Worm (Caenorhabditis elegans) whole organism, L1 larva: ENCODE results near the gene F12A10.9.
"Not testable (repeated sequence)": the region's sequence is repeated elsewhere in the genome, so short reads cannot be mapped to it uniquely, and the experiment has no call there.

Experiments
- C04F5.9 ChIP-seq: sonication (generic microtip); optimal IDR thresholded peaks from 2 replicates; lab custom pipeline; 2016; ENCODE audit warnings: missing genetic modification characterization, missing compliant biosample characterization
- C16A3.4 ChIP-seq: fragments of 150-350 bp; optimal IDR thresholded peaks from 2 replicates; lab custom pipeline; 2014; ENCODE audit warnings: missing biosample characterization, missing genetic modification characterization
- C34B4.2 ChIP-seq: sonication (generic microtip); optimal IDR thresholded peaks from 2 replicates; lab custom pipeline; 2017; ENCODE audit warnings: mild to moderate bottlenecking, missing genetic modification characterization, missing compliant biosample characterization
- Y116A8C.19 ChIP-seq: sonication (generic microtip); optimal IDR thresholded peaks from 2 replicates; lab custom pipeline; 2016; ENCODE audit warnings: missing compliant biosample characterization, missing genetic modification characterization, borderline replicate concordance
- alr-1 ChIP-seq: fragments of 200-800 bp; sonication (Bioruptor generic); optimal IDR thresholded peaks from 2 replicates; lab custom pipeline; 2018; ENCODE audit warnings: borderline replicate concordance, mild to moderate bottlenecking, missing genetic modification characterization, missing compliant biosample characterization
- ama-1 ChIP-seq: fragments of 150-350 bp; optimal IDR thresholded peaks from 2 replicates; lab custom pipeline; 2014
- blmp-1 ChIP-seq: fragments of 150-350 bp; optimal IDR thresholded peaks from 2 replicates; lab custom pipeline; 2014; ENCODE audit warnings: missing biosample characterization, missing genetic modification characterization
- ceh-82 ChIP-seq, 3 experiments: fragments of 150-350 bp in 1 of 3; sonication (generic microtip) in 2 of 3; optimal IDR thresholded peaks; 2 replicates each; lab custom pipeline; 2014 to 2017; ENCODE audit warnings: missing biosample characterization in 3 of 3, missing genetic modification characterization in 3 of 3
- ceh-88 ChIP-seq: fragments of 200-800 bp; sonication (Bioruptor generic); IDR thresholded peaks from 2 replicates; pipeline ENCODE4 v1.3.6; 2022; ENCODE audit warnings: missing genetic modification characterization, missing compliant biosample characterization
- ces-1 ChIP-seq: fragments of 150-350 bp; optimal IDR thresholded peaks from 2 replicates; lab custom pipeline; 2014; ENCODE audit warnings: missing biosample characterization, missing genetic modification reagents, missing genetic modification characterization
- efl-1 ChIP-seq, 4 experiments: fragments of 150-350 bp; optimal IDR thresholded peaks in 3 of 4; peaks in 1 of 4; 1 replicate in 1 of 4; 2 replicates in 3 of 4; lab custom pipeline; 2014; ENCODE audit warnings: missing biosample characterization in 2 of 4, missing genetic modification characterization in 2 of 4, missing genetic modification reagents in 2 of 4
- efl-3 ChIP-seq: fragments of 200-800 bp; sonication (Bioruptor generic); optimal IDR thresholded peaks from 2 replicates; lab custom pipeline; 2018; ENCODE audit warnings: mild to moderate bottlenecking, missing genetic modification characterization, missing compliant biosample characterization
- elt-2 ChIP-seq: sonication (generic microtip); optimal IDR thresholded peaks from 2 replicates; lab custom pipeline; 2016; ENCODE audit warnings: missing genetic modification characterization, mild to moderate bottlenecking, inconsistent platforms, missing compliant biosample characterization, missing genetic modification reagents
- elt-3 ChIP-seq, 6 experiments: fragments of 150-350 bp in 1 of 6; sonication (generic microtip); optimal IDR thresholded peaks; 2 replicates each; lab custom pipeline; 2017 to 2018; ENCODE audit warnings: missing biosample characterization in 6 of 6, missing genetic modification characterization in 6 of 6, inconsistent platforms in 1 of 6
- ets-5 ChIP-seq: fragments of 200-800 bp; sonication (Bioruptor generic); IDR thresholded peaks from 2 replicates; pipeline ENCODE4 v1.3.6; 2022; ENCODE audit warnings: missing genetic modification characterization, missing compliant biosample characterization
- fkh-10 ChIP-seq: sonication (generic microtip); optimal IDR thresholded peaks from 2 replicates; lab custom pipeline; 2017; ENCODE audit warnings: missing biosample characterization, missing genetic modification reagents, missing genetic modification characterization
- fkh-4 ChIP-seq: sonication (generic microtip); optimal IDR thresholded peaks from 2 replicates; lab custom pipeline; 2016; ENCODE audit warnings: missing compliant biosample characterization, missing genetic modification characterization, borderline replicate concordance
- fkh-8 ChIP-seq: sonication (generic microtip); optimal IDR thresholded peaks from 2 replicates; lab custom pipeline; 2016; ENCODE audit warnings: mild to moderate bottlenecking, missing genetic modification characterization, missing compliant biosample characterization
- irx-1 ChIP-seq: sonication (generic microtip); optimal IDR thresholded peaks from 2 replicates; lab custom pipeline; 2016; ENCODE audit warnings: missing genetic modification characterization, missing compliant biosample characterization
- lin-13 ChIP-seq: fragments of 150-350 bp; optimal IDR thresholded peaks from 2 replicates; lab custom pipeline; 2014; ENCODE audit warnings: missing biosample characterization, missing genetic modification reagents, missing genetic modification characterization
- lin-15B ChIP-seq: fragments of 150-350 bp; sonication (generic microtip); optimal IDR thresholded peaks from 3 replicates; lab custom pipeline; 2014; ENCODE audit warnings: missing biosample characterization, missing genetic modification characterization
- lin-35 ChIP-seq, 2 experiments: fragments of 150-350 bp; optimal IDR thresholded peaks; 2 replicates each; lab custom pipeline; 2014; ENCODE audit warnings: missing biosample characterization in 2 of 2, missing genetic modification characterization in 2 of 2, missing genetic modification reagents in 2 of 2
- lir-3 ChIP-seq: sonication (generic microtip); optimal IDR thresholded peaks from 2 replicates; lab custom pipeline; 2016; ENCODE audit warnings: mild to moderate bottlenecking, missing genetic modification characterization, moderate library complexity, missing compliant biosample characterization; ENCODE audit not compliant: poor library complexity
- mab-9 ChIP-seq: fragments of 200-800 bp; sonication (Bioruptor generic); IDR thresholded peaks from 2 replicates; pipeline ENCODE4 v1.3.6; 2022; ENCODE audit warnings: missing genetic modification reagents, missing genetic modification characterization, missing compliant biosample characterization
- mep-1 ChIP-seq: fragments of 150-350 bp; optimal IDR thresholded peaks from 2 replicates; lab custom pipeline; 2014; ENCODE audit warnings: missing biosample characterization, missing genetic modification characterization
- nhr-11 ChIP-seq: fragments of 150-350 bp; optimal IDR thresholded peaks from 2 replicates; lab custom pipeline; 2014; ENCODE audit warnings: missing biosample characterization, missing genetic modification characterization
- nhr-12 ChIP-seq: sonication (generic microtip); optimal IDR thresholded peaks from 2 replicates; lab custom pipeline; 2017; ENCODE audit warnings: missing biosample characterization, missing genetic modification characterization
- nhr-19 ChIP-seq: fragments of 200-800 bp; sonication (Bioruptor generic); conservative IDR thresholded peaks from 2 replicates; pipeline ENCODE4 v1.3.6; 2022; ENCODE audit warnings: missing genetic modification characterization, missing compliant biosample characterization
- nhr-20 ChIP-seq: sonication (generic microtip); optimal IDR thresholded peaks from 2 replicates; lab custom pipeline; 2016; ENCODE audit warnings: mild to moderate bottlenecking, missing genetic modification characterization, missing compliant biosample characterization
- nhr-28 ChIP-seq: fragments of 150-350 bp; optimal IDR thresholded peaks from 2 replicates; lab custom pipeline; 2014; ENCODE audit warnings: missing biosample characterization, missing genetic modification characterization
- nhr-47 ChIP-seq: sonication (generic microtip); optimal IDR thresholded peaks from 2 replicates; lab custom pipeline; 2016; ENCODE audit warnings: mild to moderate bottlenecking, missing genetic modification characterization, moderate library complexity, missing compliant biosample characterization
- nhr-76 ChIP-seq: sonication (generic microtip); optimal IDR thresholded peaks from 2 replicates; lab custom pipeline; 2017; ENCODE audit warnings: missing biosample characterization, missing genetic modification characterization
- nhr-90 ChIP-seq: sonication (generic microtip); optimal IDR thresholded peaks from 2 replicates; lab custom pipeline; 2016; ENCODE audit warnings: mild to moderate bottlenecking, missing genetic modification characterization, missing compliant biosample characterization; ENCODE audit not compliant: poor library complexity
- pag-3 ChIP-seq: sonication (generic microtip); optimal IDR thresholded peaks from 2 replicates; lab custom pipeline; 2017; ENCODE audit warnings: missing genetic modification characterization, mild to moderate bottlenecking, missing compliant biosample characterization, antibody characterized with exemption, borderline replicate concordance; ENCODE audit not compliant: insufficient read depth
- pqm-1 ChIP-seq: sonication (generic microtip); optimal IDR thresholded peaks from 3 replicates; lab custom pipeline; 2017; ENCODE audit warnings: missing biosample characterization, missing genetic modification characterization
- skn-1 ChIP-seq: fragments of 150-350 bp; optimal IDR thresholded peaks from 2 replicates; lab custom pipeline; 2014; ENCODE audit warnings: missing biosample characterization, missing genetic modification characterization
- snu-23 ChIP-seq: sonication (generic microtip); optimal IDR thresholded peaks from 2 replicates; lab custom pipeline; 2016; ENCODE audit warnings: missing genetic modification characterization, missing compliant biosample characterization
- sox-4 ChIP-seq: sonication (generic microtip); optimal IDR thresholded peaks from 2 replicates; lab custom pipeline; 2016; ENCODE audit warnings: missing genetic modification characterization, missing compliant biosample characterization
- sup-37 ChIP-seq: fragments of 200-800 bp; sonication (Bioruptor generic); optimal IDR thresholded peaks from 2 replicates; lab custom pipeline; 2018; ENCODE audit warnings: mild to moderate bottlenecking, missing genetic modification characterization, missing compliant biosample characterization
- tlp-1 ChIP-seq: fragments of 150-350 bp; optimal IDR thresholded peaks from 2 replicates; lab custom pipeline; 2014; ENCODE audit warnings: missing biosample characterization, missing genetic modification characterization
- unc-130 ChIP-seq: fragments of 150-350 bp; optimal IDR thresholded peaks from 2 replicates; lab custom pipeline; 2017; ENCODE audit warnings: missing biosample characterization, missing genetic modification characterization, inconsistent platforms
- unc-30 ChIP-seq: sonication (generic microtip); optimal IDR thresholded peaks from 2 replicates; lab custom pipeline; 2017; ENCODE audit warnings: missing biosample characterization, missing genetic modification characterization
- unc-62 ChIP-seq: fragments of 150-350 bp; optimal IDR thresholded peaks from 2 replicates; lab custom pipeline; 2014; ENCODE audit warnings: missing biosample characterization, missing genetic modification reagents, missing genetic modification characterization
- vab-15 ChIP-seq: sonication (generic microtip); optimal IDR thresholded peaks from 2 replicates; lab custom pipeline; 2017; ENCODE audit warnings: missing genotype, mild to moderate bottlenecking, missing genetic modification characterization, missing compliant biosample characterization
- ztf-11 ChIP-seq, 2 experiments: sonication (generic microtip); optimal IDR thresholded peaks; 2 replicates each; lab custom pipeline; 2016 to 2017; ENCODE audit warnings: missing genetic modification characterization in 2 of 2, missing biosample characterization in 1 of 2, missing compliant biosample characterization in 1 of 2
- ztf-4 ChIP-seq: fragments of 150-350 bp; optimal IDR thresholded peaks from 2 replicates; lab custom pipeline; 2014; ENCODE audit warnings: missing biosample characterization, missing genetic modification characterization

F12A10.9 gene

ce11 chrII:5540113-5540512, 41.6 kb downstream of the F12A10.9 start, which contains the start of gene hlh-27:
TSS of gene hlh-27 (minus strand) at chrII:5540213.
- TF ChIP-seq fkh-10 (GFP tag; lab: Kevin White, UChicago); nhr-12 (tag; lab: Kevin White, UChicago); ztf-4 (tag; lab: Kevin White, UChicago): not testable (repeated sequence)
- TF ChIP-seq, all 84 proteins: peak for 0; not testable (repeated sequence) for 84

DNA sequence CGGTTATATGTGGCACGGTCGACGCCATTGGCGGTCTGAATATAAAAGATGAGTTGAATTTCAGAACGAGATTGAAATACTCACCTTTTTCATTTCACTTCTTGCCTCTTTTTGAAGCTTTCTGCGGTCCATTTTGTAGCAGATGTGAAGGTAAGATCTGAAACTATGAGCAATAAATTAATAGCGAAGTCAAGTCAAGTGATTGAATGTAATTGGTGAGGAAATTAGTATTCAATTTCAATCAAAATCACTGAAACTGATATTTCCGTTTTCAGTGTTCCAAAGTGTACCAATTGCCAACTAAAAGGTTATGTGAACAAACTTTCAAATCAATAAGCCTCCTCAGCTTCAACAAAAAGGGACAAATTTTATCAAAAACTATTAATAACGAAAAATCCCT, 43.2 kb downstream of the F12A10.9 start, which contains the start of gene C17C3.24:
TSS of gene C17C3.24 (minus strand) at position 101 of the 400 bp plus-strand sequence.
- no peak for TF ChIP-seq unc-62 (GFP tag; lab: Kevin White, UChicago)
- TF ChIP-seq vab-15: no peak
- TF ChIP-seq mep-1 (tag; lab: Kevin White, UChicago): no peak
- no peak for TF ChIP-seq C16A3.4 (tag; lab: Kevin White, UChicago)
- no peak for TF ChIP-seq C34B4.2 (tag; lab: Kevin White, UChicago)
- TF ChIP-seq blmp-1 (tag; lab: Kevin White, UChicago): no peak
- no peak for TF ChIP-seq alr-1
- TF ChIP-seq pqm-1 (tag; lab: Kevin White, UChicago): no peak
- no peak for TF ChIP-seq ceh-82 (tag; optimal IDR thresholded peaks at IDR 0.05; lab: Kevin White, UChicago)
- TF ChIP-seq ces-1 (GFP tag; lab: Kevin White, UChicago): no peak

- TF ChIP-seq nhr-76 (tag; lab: Kevin White, UChicago) (peak; percentile 98), nhr-90 (peak; percentile 100), nhr-19 (GFP tag; lab: Robert Waterston, UW) (peak; percentile 99), pqm-1 (tag; lab: Kevin White, UChicago) (peak; percentile 91), fkh-8 (peak; percentile 98), ztf-4 (tag; lab: Kevin White, UChicago) (peak; percentile 99), C04F5.9 (peak; percentile 95), ceh-88 (GFP tag; lab: Robert Waterston, UW) (peak; percentile 98), sox-4 (tag; lab: Kevin White, UChicago) (peak; percentile 98), fkh-10 (GFP tag; lab: Kevin White, UChicago) (peak; percentile 99), nhr-47 (tag; lab: Kevin White, UChicago) (peak; percentile 100), snu-23 (GFP tag; lab: Kevin White, UChicago) (peak; percentile 100), unc-30 (peak; percentile 68), efl-1 (optimal IDR thresholded peaks at IDR 0.05; lab: Kevin White, UChicago) (peak; percentile 92 to 93), efl-1 (GFP tag; optimal IDR thresholded peaks at IDR 0.05 in 1 of 2; lab: Kevin White, UChicago) (peak; percentile 80 to 98), unc-130 (tag; lab: Kevin White, UChicago) (peak; percentile 98), lir-3 (tag; lab: Kevin White, UChicago) (peak; percentile 92), efl-3 (GFP tag; lab: Kevin White, UChicago) (peak; percentile 83), nhr-11 (peak; percentile 96), irx-1 (tag; lab: Kevin White, UChicago) (peak; percentile 99), elt-3 (tag; optimal IDR thresholded peaks at IDR 0.05; lab: Kevin White, UChicago) (peak; percentile 47 to 98 (median 80)), mab-9 (GFP tag; lab: Robert Waterston, UW) (peak; percentile 98), Y116A8C.19 (tag; lab: Kevin White, UChicago) (peak; percentile 69), lin-35 (GFP tag; optimal IDR thresholded peaks at IDR 0.05; lab: Kevin White, UChicago) (peak; percentile 86 to 94), pag-3 (tag; lab: Kevin White, UChicago) (peak; percentile 79), ama-1 (lab: Kevin White, UChicago) (peak; percentile 100), nhr-20 (tag; lab: Kevin White, UChicago) (peak; percentile 100), elt-2 (peak; percentile 100), ets-5 (GFP tag; lab: Robert Waterston, UW) (0 out of 2 replicates have a peak, but pooled peaks have one; percentile 74), nhr-28 (tag; lab: Kevin White, UChicago) (peak; percentile 69), ztf-11 (tag; optimal IDR thresholded peaks at IDR 0.05; lab: Kevin White, UChicago) (peak in 1 of 2 experiments; percentile 93), unc-62 (GFP tag; lab: Kevin White, UChicago) (peak; percentile 46), lin-15B (peak; percentile 60), skn-1 (tag; lab: Kevin White, UChicago) (peak; percentile 90), sup-37 (GFP tag; lab: Kevin White, UChicago) (peak; percentile 98), fkh-4 (tag; lab: Kevin White, UChicago) (peak; percentile 86), lin-13 (GFP tag; lab: Kevin White, UChicago) (peak; percentile 96), tlp-1 (tag; lab: Kevin White, UChicago) (no peak)
Measured at ce11 chrII:5543476-5544144, 45.1 kb downstream of the F12A10.9 start.
